Worm (Caenorhabditis elegans): ENCODE measurements around the gene gcy-34.

- TF ChIP-seq unc-62 (GFP tag; optimal IDR thresholded peaks at IDR 0.05): no peak
- TF ChIP-seq nhr-76 (tag; optimal IDR thresholded peaks at IDR 0.05): no peak
- no peak for TF ChIP-seq fos-1 (tag; optimal IDR thresholded peaks at IDR 0.05)
- TF ChIP-seq rnt-1 (tag; optimal IDR thresholded peaks at IDR 0.05): no peak
- no peak for TF ChIP-seq ztf-11 (tag; optimal IDR thresholded peaks at IDR 0.05)
- no peak for TF ChIP-seq skn-1 (tag; optimal IDR thresholded peaks at IDR 0.05)
- TF ChIP-seq egl-27 (tag; optimal IDR thresholded peaks at IDR 0.05): no peak
- TF ChIP-seq tbx-2 (tag; optimal IDR thresholded peaks at IDR 0.05): no peak
- no peak for TF ChIP-seq zag-1 (tag; optimal IDR thresholded peaks at IDR 0.05)
- no peak for TF ChIP-seq nhr-11 (tag; optimal IDR thresholded peaks at IDR 0.05)
- TF ChIP-seq ama-1 (optimal IDR thresholded peaks at IDR 0.05): no peak
- peak; percentile 55 for TF ChIP-seq pqm-1 (tag; optimal IDR thresholded peaks at IDR 0.05)
These were observed 12.1 kb downstream of the gcy-34 start for ce11 chrV:13373643-13374042.
